Worm (Caenorhabditis elegans): ENCODE data around the gene rpn-12.

The rpn-12 gene

DNA sequence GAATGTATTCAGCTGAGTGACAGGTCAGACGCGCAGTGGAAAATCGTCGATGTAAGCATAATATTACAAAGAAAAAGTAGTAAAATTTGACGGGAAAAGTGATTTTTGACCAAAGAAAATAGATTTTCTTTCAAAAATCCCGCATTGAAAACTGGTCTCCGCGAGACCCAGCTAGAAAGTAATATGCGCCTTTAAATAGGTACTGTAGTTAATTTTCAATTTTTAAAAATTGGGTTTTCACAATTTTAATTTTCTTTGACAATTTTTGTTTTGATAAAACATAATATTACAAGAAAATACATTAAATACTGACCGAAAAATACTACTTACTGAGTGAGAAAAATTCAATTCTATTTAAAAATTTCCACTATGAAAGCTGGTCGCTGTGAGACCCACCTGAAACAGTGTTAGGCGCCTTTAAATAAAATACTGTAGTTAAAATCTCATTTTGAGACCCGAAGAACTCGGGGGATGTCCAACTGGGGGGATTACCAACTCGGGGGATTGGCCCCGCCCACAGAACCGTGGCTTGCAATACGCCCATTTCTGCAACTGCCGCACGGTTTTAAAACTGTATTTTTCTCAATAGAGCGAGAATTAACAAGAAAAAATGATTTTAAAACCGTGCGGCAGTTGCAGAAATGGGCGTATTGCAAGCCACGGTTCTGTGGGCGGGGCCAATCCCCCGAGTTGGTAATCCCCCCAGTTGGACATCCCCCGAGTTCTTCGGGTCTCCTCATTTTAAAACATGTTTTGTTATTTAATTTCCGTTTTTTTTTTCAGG is 42.4 kb downstream of the rpn-12 start, which contains the start of gene tars-1:
tars-1 (minus strand) TSS at position 497 of the 784 bp plus-strand sequence.
- TF ChIP-seq nhr-42 (GFP tag; IDR thresholded peaks at IDR 0.05): 0 out of 2 replicates have a peak, but pooled peaks have one; percentile 22
- TF ChIP-seq F49E8.2 (tag; optimal IDR thresholded peaks at IDR 0.05; ENCODE audit: borderline replicate concordance): peak; percentile 18
- peak; percentile 68 for TF ChIP-seq lin-38 (GFP tag; IDR thresholded peaks at IDR 0.05)
- TF ChIP-seq zfp-3 (GFP tag; conservative IDR thresholded peaks at IDR 0.05): 0 out of 2 replicates have a peak, but pooled peaks have one; percentile 32
- peak; percentile 14 for TF ChIP-seq unc-130 (GFP tag; optimal IDR thresholded peaks at IDR 0.05)
- TF ChIP-seq dve-1 (tag; optimal IDR thresholded peaks at IDR 0.05; ENCODE audit: insufficient read depth): peak; percentile 15
- peak; percentile 9; the same call in 1 of the 2 replicates for TF ChIP-seq hmg-1.1 (GFP tag; IDR thresholded peaks at IDR 0.05)

DNA sequence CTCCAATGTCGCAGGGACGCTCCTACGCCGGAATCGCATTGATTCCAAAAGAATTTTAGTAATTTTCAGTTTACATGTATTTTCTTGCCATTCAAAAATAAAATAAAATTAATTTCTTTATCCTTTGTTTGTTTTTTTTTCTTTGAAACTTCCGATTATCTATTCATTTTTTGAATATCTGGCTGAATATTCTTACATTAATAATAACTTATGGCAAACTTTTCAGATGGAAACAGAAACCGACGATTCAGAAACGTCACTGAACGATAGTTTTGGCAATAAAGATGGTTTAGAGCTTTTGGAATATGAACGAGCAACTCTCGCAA is 43.0 kb downstream of the rpn-12 start, which contains the start of gene xpf-1:
xpf-1 (plus strand) TSS at position 227 of the 326 bp plus-strand sequence.
- TF ChIP-seq nhr-76 (tag; optimal IDR thresholded peaks at IDR 0.05) (no peak), rbr-2 (tag; optimal IDR thresholded peaks at IDR 0.05) (no peak), ZK337.2 (GFP tag; IDR thresholded peaks at IDR 0.05) (no peak)

DNA sequence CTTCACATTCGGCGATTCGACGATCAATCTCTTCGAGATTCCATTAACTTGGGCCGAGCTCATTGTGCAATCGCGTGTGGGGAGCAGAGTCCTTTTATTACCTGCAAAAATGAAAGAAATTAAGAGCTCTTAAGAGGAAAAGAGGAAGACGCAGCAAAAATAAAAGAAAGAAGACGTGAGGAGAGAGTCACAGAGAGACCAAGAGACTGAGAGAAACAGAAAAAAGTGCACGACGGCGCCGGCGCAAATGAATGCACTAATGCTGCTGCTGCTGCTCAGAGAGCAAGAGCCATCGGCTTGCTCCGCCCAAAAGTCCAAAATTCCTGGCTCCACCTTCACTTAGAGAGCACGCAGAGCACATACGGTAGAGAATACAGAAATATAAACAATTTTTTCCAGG is 47.3 kb downstream of the rpn-12 start, which contains the start of gene inos-1:
inos-1 (minus strand) TSS at position 101 of the 400 bp plus-strand sequence.
- no peak for TF ChIP-seq mdt-29 (GFP tag; IDR thresholded peaks at IDR 0.05)

DNA sequence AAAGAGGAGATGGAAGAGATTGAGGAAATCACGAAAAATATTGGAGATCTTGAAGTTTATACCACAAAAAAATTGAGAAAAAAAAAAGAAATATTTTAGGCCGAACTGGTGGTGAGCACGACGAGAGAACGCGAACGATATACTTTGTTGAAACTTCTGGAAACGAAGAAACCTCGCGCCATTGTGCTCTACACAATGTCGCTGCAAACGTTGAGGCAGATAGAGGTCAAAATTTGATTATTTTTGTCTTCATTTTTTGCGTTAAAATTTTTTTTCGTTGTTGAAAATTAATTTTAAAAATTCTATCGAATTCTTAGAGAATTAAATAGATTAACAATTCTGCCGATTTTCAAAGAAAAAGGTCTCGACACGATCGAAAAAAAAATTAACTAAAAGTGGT is 47.7 kb downstream of the rpn-12 start:
- TF ChIP-seq vab-7 (GFP tag; IDR thresholded peaks at IDR 0.05) (no peak), Y5F2A.4 (GFP tag; optimal IDR thresholded peaks at IDR 0.05) (no peak)
